Worm (Caenorhabditis elegans) whole organism, L1 larva: ENCODE measurements around the gene lgc-48.

Source experiments
- C16A3.4 ChIP-seq: fragments of 150-350 bp; optimal IDR thresholded peaks from 2 replicates; lab custom pipeline; 2014; ENCODE audit warnings: missing biosample characterization, missing genetic modification characterization
- F16B12.6 ChIP-seq: fragments of 150-350 bp; optimal IDR thresholded peaks from 2 replicates; lab custom pipeline; 2014; ENCODE audit warnings: missing biosample characterization, missing genetic modification characterization
- alr-1 ChIP-seq: fragments of 200-800 bp; sonication (Bioruptor generic); optimal IDR thresholded peaks from 2 replicates; lab custom pipeline; 2018; ENCODE audit warnings: borderline replicate concordance, mild to moderate bottlenecking, missing genetic modification characterization, missing compliant biosample characterization
- aly-2 ChIP-seq: fragments of 150-350 bp; optimal IDR thresholded peaks from 2 replicates; lab custom pipeline; 2014; ENCODE audit warnings: missing biosample characterization, missing genetic modification characterization
- ama-1 ChIP-seq: fragments of 150-350 bp; optimal IDR thresholded peaks from 2 replicates; lab custom pipeline; 2014
- blmp-1 ChIP-seq: fragments of 150-350 bp; optimal IDR thresholded peaks from 2 replicates; lab custom pipeline; 2014; ENCODE audit warnings: missing biosample characterization, missing genetic modification characterization
- ceh-8 ChIP-seq: fragments of 200-800 bp; sonication (Bioruptor generic); optimal IDR thresholded peaks from 2 replicates; lab custom pipeline; 2018; ENCODE audit warnings: mild to moderate bottlenecking, missing genetic modification characterization, moderate library complexity, missing compliant biosample characterization
- ceh-82 ChIP-seq, 3 experiments: fragments of 150-350 bp in 1 of 3; sonication (generic microtip) in 2 of 3; optimal IDR thresholded peaks; 2 replicates each; lab custom pipeline; 2014 to 2017; ENCODE audit warnings: missing biosample characterization in 3 of 3, missing genetic modification characterization in 3 of 3
- ceh-90 ChIP-seq: sonication (generic microtip); optimal IDR thresholded peaks from 2 replicates; lab custom pipeline; 2016; ENCODE audit warnings: missing genetic modification characterization, missing compliant biosample characterization
- ces-1 ChIP-seq: fragments of 150-350 bp; optimal IDR thresholded peaks from 2 replicates; lab custom pipeline; 2014; ENCODE audit warnings: missing biosample characterization, missing genetic modification reagents, missing genetic modification characterization
- dpl-1 ChIP-seq, 3 experiments: fragments of 150-350 bp in 2 of 3; sonication (generic microtip) in 1 of 3; optimal IDR thresholded peaks; 2 replicates each; lab custom pipeline; 2014 to 2017; ENCODE audit warnings: missing biosample characterization in 3 of 3, missing genetic modification characterization in 3 of 3, missing genetic modification reagents in 3 of 3
- dsc-1 ChIP-seq: sonication (generic microtip); optimal IDR thresholded peaks from 2 replicates; lab custom pipeline; 2016; ENCODE audit warnings: mild to moderate bottlenecking, missing genetic modification characterization, missing compliant biosample characterization
- efl-3 ChIP-seq: fragments of 200-800 bp; sonication (Bioruptor generic); optimal IDR thresholded peaks from 2 replicates; lab custom pipeline; 2018; ENCODE audit warnings: mild to moderate bottlenecking, missing genetic modification characterization, missing compliant biosample characterization
- egl-13 ChIP-seq: sonication (generic microtip); optimal IDR thresholded peaks from 2 replicates; lab custom pipeline; 2016; ENCODE audit warnings: missing genotype, missing genetic modification reagents, missing genetic modification characterization, missing compliant biosample characterization
- egl-27 ChIP-seq, 2 experiments: fragments of 150-350 bp in 1 of 2; sonication (generic microtip); optimal IDR thresholded peaks; 3 replicates each; lab custom pipeline; 2017 to 2018; ENCODE audit warnings: missing biosample characterization in 2 of 2, missing genetic modification characterization in 2 of 2, missing genetic modification reagents in 2 of 2
- elt-3 ChIP-seq, 6 experiments: fragments of 150-350 bp in 1 of 6; sonication (generic microtip); optimal IDR thresholded peaks; 2 replicates each; lab custom pipeline; 2017 to 2018; ENCODE audit warnings: missing biosample characterization in 6 of 6, missing genetic modification characterization in 6 of 6, inconsistent platforms in 1 of 6
- fkh-10 ChIP-seq: sonication (generic microtip); optimal IDR thresholded peaks from 2 replicates; lab custom pipeline; 2017; ENCODE audit warnings: missing biosample characterization, missing genetic modification reagents, missing genetic modification characterization
- fkh-4 ChIP-seq: sonication (generic microtip); optimal IDR thresholded peaks from 2 replicates; lab custom pipeline; 2016; ENCODE audit warnings: missing compliant biosample characterization, missing genetic modification characterization, borderline replicate concordance
- fkh-8 ChIP-seq: sonication (generic microtip); optimal IDR thresholded peaks from 2 replicates; lab custom pipeline; 2016; ENCODE audit warnings: mild to moderate bottlenecking, missing genetic modification characterization, missing compliant biosample characterization
- fos-1 ChIP-seq: fragments of 150-350 bp; optimal IDR thresholded peaks from 2 replicates; lab custom pipeline; 2014; ENCODE audit warnings: missing biosample characterization, missing genetic modification characterization
- irx-1 ChIP-seq: sonication (generic microtip); optimal IDR thresholded peaks from 2 replicates; lab custom pipeline; 2016; ENCODE audit warnings: missing genetic modification characterization, missing compliant biosample characterization
- isw-1 ChIP-seq: fragments of 200-800 bp; sonication (Bioruptor generic); IDR thresholded peaks from 2 replicates; pipeline ENCODE4 v1.3.6; 2022; ENCODE audit warnings: missing genetic modification characterization, missing compliant biosample characterization
- lin-14 ChIP-seq: fragments of 200-800 bp; sonication (Bioruptor generic); optimal IDR thresholded peaks from 2 replicates; lab custom pipeline; 2018; ENCODE audit warnings: mild to moderate bottlenecking, missing genetic modification characterization, moderate library complexity, missing compliant biosample characterization
- lin-15B ChIP-seq: fragments of 150-350 bp; sonication (generic microtip); optimal IDR thresholded peaks from 3 replicates; lab custom pipeline; 2014; ENCODE audit warnings: missing biosample characterization, missing genetic modification characterization
- lin-35 ChIP-seq, 2 experiments: fragments of 150-350 bp; optimal IDR thresholded peaks; 2 replicates each; lab custom pipeline; 2014; ENCODE audit warnings: missing biosample characterization in 2 of 2, missing genetic modification characterization in 2 of 2, missing genetic modification reagents in 2 of 2
- lin-39 ChIP-seq: fragments of 150-350 bp; optimal IDR thresholded peaks from 2 replicates; lab custom pipeline; 2014; ENCODE audit warnings: missing biosample characterization, missing genetic modification reagents, missing genetic modification characterization
- lsy-2 ChIP-seq, 2 experiments: fragments of 150-350 bp; optimal IDR thresholded peaks; 2 replicates each; lab custom pipeline; 2014; ENCODE audit warnings: missing biosample characterization in 2 of 2, missing genetic modification characterization in 2 of 2
- mef-2 ChIP-seq: fragments of 150-350 bp; optimal IDR thresholded peaks from 2 replicates; lab custom pipeline; 2014; ENCODE audit warnings: missing biosample characterization, missing genetic modification characterization
- mep-1 ChIP-seq: fragments of 150-350 bp; optimal IDR thresholded peaks from 2 replicates; lab custom pipeline; 2014; ENCODE audit warnings: missing biosample characterization, missing genetic modification characterization
- nhr-19 ChIP-seq: fragments of 200-800 bp; sonication (Bioruptor generic); conservative IDR thresholded peaks from 2 replicates; pipeline ENCODE4 v1.3.6; 2022; ENCODE audit warnings: missing genetic modification characterization, missing compliant biosample characterization
- nhr-20 ChIP-seq: sonication (generic microtip); optimal IDR thresholded peaks from 2 replicates; lab custom pipeline; 2016; ENCODE audit warnings: mild to moderate bottlenecking, missing genetic modification characterization, missing compliant biosample characterization
- nhr-71 ChIP-seq: sonication (generic microtip); optimal IDR thresholded peaks from 2 replicates; lab custom pipeline; 2016; ENCODE audit warnings: mild to moderate bottlenecking, missing genetic modification characterization, moderate library complexity, missing compliant biosample characterization
- nhr-84 ChIP-seq: sonication (generic microtip); optimal IDR thresholded peaks from 2 replicates; lab custom pipeline; 2017; ENCODE audit warnings: missing biosample characterization, missing genetic modification characterization
- nhr-85 ChIP-seq: sonication (generic microtip); peaks from one replicate; lab custom pipeline; 2016; ENCODE audit warnings: missing genetic modification characterization, inconsistent platforms, missing compliant biosample characterization
- nhr-90 ChIP-seq: sonication (generic microtip); optimal IDR thresholded peaks from 2 replicates; lab custom pipeline; 2016; ENCODE audit warnings: mild to moderate bottlenecking, missing genetic modification characterization, missing compliant biosample characterization; ENCODE audit not compliant: poor library complexity
- pag-3 ChIP-seq: sonication (generic microtip); optimal IDR thresholded peaks from 2 replicates; lab custom pipeline; 2017; ENCODE audit warnings: missing genetic modification characterization, mild to moderate bottlenecking, missing compliant biosample characterization, antibody characterized with exemption, borderline replicate concordance; ENCODE audit not compliant: insufficient read depth
- rnt-1 ChIP-seq: sonication (generic microtip); optimal IDR thresholded peaks from 2 replicates; lab custom pipeline; 2016; ENCODE audit warnings: mild to moderate bottlenecking, missing genetic modification characterization, moderate library complexity, missing compliant biosample characterization
- skn-1 ChIP-seq: fragments of 150-350 bp; optimal IDR thresholded peaks from 2 replicates; lab custom pipeline; 2014; ENCODE audit warnings: missing biosample characterization, missing genetic modification characterization
- snpc-4 ChIP-seq: fragments of 150-350 bp; optimal IDR thresholded peaks from 2 replicates; lab custom pipeline; 2014; ENCODE audit warnings: missing biosample characterization, missing genetic modification characterization
- snu-23 ChIP-seq: sonication (generic microtip); optimal IDR thresholded peaks from 2 replicates; lab custom pipeline; 2016; ENCODE audit warnings: missing genetic modification characterization, missing compliant biosample characterization
- sptf-1 ChIP-seq: fragments of 150-350 bp; optimal IDR thresholded peaks from 2 replicates; lab custom pipeline; 2014; ENCODE audit warnings: missing biosample characterization, missing genetic modification characterization
- swsn-7 ChIP-seq: sonication (generic microtip); optimal IDR thresholded peaks from 2 replicates; lab custom pipeline; 2016; ENCODE audit warnings: missing genetic modification characterization, missing compliant biosample characterization
- unc-30 ChIP-seq: sonication (generic microtip); optimal IDR thresholded peaks from 2 replicates; lab custom pipeline; 2017; ENCODE audit warnings: missing biosample characterization, missing genetic modification characterization
- unc-62 ChIP-seq: fragments of 150-350 bp; optimal IDR thresholded peaks from 2 replicates; lab custom pipeline; 2014; ENCODE audit warnings: missing biosample characterization, missing genetic modification reagents, missing genetic modification characterization
- unc-86 ChIP-seq: sonication (generic microtip); optimal IDR thresholded peaks from 2 replicates; lab custom pipeline; 2016; ENCODE audit warnings: missing genetic modification characterization, missing compliant biosample characterization
- unc-98 ChIP-seq: fragments of 200-800 bp; sonication (Bioruptor generic); IDR thresholded peaks from 2 replicates; pipeline ENCODE4 v1.3.6; 2022; ENCODE audit warnings: missing genetic modification characterization, missing compliant biosample characterization
- xbp-1 ChIP-seq: sonication (generic microtip); optimal IDR thresholded peaks from 2 replicates; lab custom pipeline; 2016; ENCODE audit warnings: missing genetic modification characterization, missing compliant biosample characterization
- zag-1 ChIP-seq: fragments of 150-350 bp; optimal IDR thresholded peaks from 2 replicates; lab custom pipeline; 2014; ENCODE audit warnings: missing biosample characterization, missing genetic modification characterization
- zip-4 ChIP-seq: fragments of 200-800 bp; sonication (Bioruptor generic); optimal IDR thresholded peaks from 2 replicates; lab custom pipeline; 2018; ENCODE audit warnings: mild to moderate bottlenecking, missing genetic modification characterization, moderate library complexity, missing compliant biosample characterization
- ztf-11 ChIP-seq, 2 experiments: sonication (generic microtip); optimal IDR thresholded peaks; 2 replicates each; lab custom pipeline; 2016 to 2017; ENCODE audit warnings: missing genetic modification characterization in 2 of 2, missing biosample characterization in 1 of 2, missing compliant biosample characterization in 1 of 2

lgc-48 gene

ce11 chrV:13388961-13389360 lies 48.9 kb downstream of the lgc-48 start:
- no peak for TF ChIP-seq ceh-8 (GFP tag; lab: Kevin White, UChicago)
- no peak for TF ChIP-seq nhr-71 (tag; lab: Kevin White, UChicago)
- TF ChIP-seq egl-27 (tag; optimal IDR thresholded peaks at IDR 0.05; lab: Kevin White, UChicago) = no peak
- TF ChIP-seq alr-1 (tag; lab: Kevin White, UChicago) = no peak
- no peak for TF ChIP-seq irx-1 (tag; lab: Kevin White, UChicago)
- TF ChIP-seq nhr-84 (tag; lab: Kevin White, UChicago) = no peak
- TF ChIP-seq blmp-1 (tag; lab: Kevin White, UChicago) = no peak
- TF ChIP-seq lin-35 (GFP tag; optimal IDR thresholded peaks at IDR 0.05; lab: Kevin White, UChicago) = no peak
- no peak for TF ChIP-seq elt-3 (tag; optimal IDR thresholded peaks at IDR 0.05; lab: Kevin White, UChicago)
- no peak for TF ChIP-seq dpl-1 (GFP tag; optimal IDR thresholded peaks at IDR 0.05; lab: Kevin White, UChicago)
- TF ChIP-seq zag-1 = no peak
- no peak for TF ChIP-seq zip-4 (GFP tag; lab: Kevin White, UChicago)
- TF ChIP-seq nhr-90 (tag; lab: Kevin White, UChicago) = no peak
- TF ChIP-seq unc-86 (tag; lab: Kevin White, UChicago) = no peak
- TF ChIP-seq ceh-90 (tag; lab: Kevin White, UChicago) = no peak
- TF ChIP-seq unc-62 = no peak
- no peak for TF ChIP-seq fkh-4 (tag; lab: Kevin White, UChicago)

- peak; percentile 90 for TF ChIP-seq nhr-85 (tag; lab: Kevin White, UChicago)
- no peak for TF ChIP-seq alr-1 (tag; lab: Kevin White, UChicago)
- no peak for TF ChIP-seq ama-1 (lab: Kevin White, UChicago)
- TF ChIP-seq lin-35 (GFP tag; optimal IDR thresholded peaks at IDR 0.05; lab: Kevin White, UChicago) = peak in 1 of 2 experiments; percentile 7
- TF ChIP-seq elt-3 (tag; optimal IDR thresholded peaks at IDR 0.05; lab: Kevin White, UChicago) = peak in 4 of 6 experiments; percentile 33 to 71 (median 52)
- no peak for TF ChIP-seq dsc-1 (tag; lab: Kevin White, UChicago)
- no peak for TF ChIP-seq egl-13 (tag; lab: Kevin White, UChicago)
- no peak for TF ChIP-seq ceh-90 (tag; lab: Kevin White, UChicago)
- no peak for TF ChIP-seq ztf-11 (tag; optimal IDR thresholded peaks at IDR 0.05; lab: Kevin White, UChicago)
- TF ChIP-seq lin-15B (tag; lab: Kevin White, UChicago) = no peak
- TF ChIP-seq lsy-2 (tag; optimal IDR thresholded peaks at IDR 0.05; lab: Kevin White, UChicago) = peak in 1 of 2 experiments; percentile 46
- no peak for TF ChIP-seq unc-98 (GFP tag; lab: Robert Waterston, UW)
- TF ChIP-seq blmp-1 (tag; lab: Kevin White, UChicago) = peak; percentile 64
- no peak for TF ChIP-seq sptf-1 (tag; lab: Kevin White, UChicago)
- peak; percentile 14 for TF ChIP-seq rnt-1
- no peak for TF ChIP-seq F16B12.6 (tag; lab: Kevin White, UChicago)
- no peak for TF ChIP-seq lin-39 (tag; lab: Kevin White, UChicago)
- no peak for TF ChIP-seq unc-30
- no peak for TF ChIP-seq irx-1 (tag; lab: Kevin White, UChicago)
- no peak for TF ChIP-seq fos-1
- TF ChIP-seq ceh-8 (GFP tag; lab: Kevin White, UChicago) = no peak
- no peak for TF ChIP-seq snpc-4 (tag; lab: Kevin White, UChicago)
- no peak for TF ChIP-seq isw-1 (GFP tag; lab: Robert Waterston, UW)
- no peak for TF ChIP-seq aly-2 (tag; lab: Kevin White, UChicago)
- TF ChIP-seq mep-1 (tag; lab: Kevin White, UChicago) = peak; percentile 8
- TF ChIP-seq mef-2 (tag; lab: Kevin White, UChicago) = no peak
- no peak for TF ChIP-seq xbp-1 (tag; lab: Kevin White, UChicago)
- peak; percentile 47 for TF ChIP-seq nhr-20
- no peak for TF ChIP-seq unc-86 (tag; lab: Kevin White, UChicago)
- no peak for TF ChIP-seq swsn-7 (tag; lab: Kevin White, UChicago)
- TF ChIP-seq fkh-8 (tag; lab: Kevin White, UChicago) = no peak
- TF ChIP-seq fkh-10 (GFP tag; lab: Kevin White, UChicago) = no peak
- peak; percentile 38 for TF ChIP-seq nhr-71 (tag; lab: Kevin White, UChicago)
- no peak for TF ChIP-seq ceh-82 (tag; optimal IDR thresholded peaks at IDR 0.05; lab: Kevin White, UChicago)
- no peak for TF ChIP-seq pag-3 (tag; lab: Kevin White, UChicago)
- TF ChIP-seq nhr-19 (GFP tag; lab: Robert Waterston, UW) = 0 out of 2 replicates have a peak, but pooled peaks have one; percentile 15
- TF ChIP-seq snu-23 (GFP tag; lab: Kevin White, UChicago) = peak; percentile 34
- no peak for TF ChIP-seq efl-3 (GFP tag; lab: Kevin White, UChicago)
- TF ChIP-seq skn-1 (tag; lab: Kevin White, UChicago) = no peak
- TF ChIP-seq C16A3.4 (tag; lab: Kevin White, UChicago) = no peak
- TF ChIP-seq ces-1 (GFP tag; lab: Kevin White, UChicago) = no peak
- TF ChIP-seq lin-14 (GFP tag; lab: Kevin White, UChicago) = peak; percentile 57
- no peak for TF ChIP-seq zag-1
These were observed 49.4 kb downstream of the lgc-48 start for ce11 chrV:13389454-13389853.
